Worm (Caenorhabditis elegans) whole organism, midembryonic: Measurements from ENCODE around the gene F08H9.4.

Experiments
- T22C8.4 ChIP-seq: fragments of 200-800 bp; sonication (Bioruptor generic); IDR thresholded peaks from 2 replicates; pipeline ENCODE4 v1.3.6; 2022; ENCODE audit warnings: missing genetic modification characterization, missing compliant biosample characterization
- klf-2 ChIP-seq: fragments of 200-800 bp; sonication (Bioruptor generic); conservative IDR thresholded peaks from 2 replicates; pipeline ENCODE4 v1.3.6; 2022; ENCODE audit warnings: missing genetic modification reagents, missing genetic modification characterization, missing compliant biosample characterization
- med-1 ChIP-seq: sonication (generic microtip); optimal IDR thresholded peaks from 2 replicates; lab custom pipeline; 2017; ENCODE audit warnings: missing genetic modification characterization, mild to moderate bottlenecking, missing compliant biosample characterization, antibody characterized with exemption, missing genetic modification reagents; ENCODE audit not compliant: insufficient read depth
- ztf-29 ChIP-seq: fragments of 200-800 bp; sonication (Bioruptor generic); IDR thresholded peaks from 2 replicates; pipeline ENCODE4 v1.3.6; 2022; ENCODE audit warnings: missing genetic modification reagents, missing genetic modification characterization, missing compliant biosample characterization

Gene F08H9.4

ce11 chrV:14414032-14414431 lies 50.2 kb downstream of the F08H9.4 start:
- no peak for TF ChIP-seq med-1 (GFP tag; lab: Kevin White, UChicago)
- TF ChIP-seq ztf-29 (GFP tag; lab: Robert Waterston, UW) = no peak
- no peak for TF ChIP-seq T22C8.4 (GFP tag; lab: Robert Waterston, UW)
- no peak for TF ChIP-seq klf-2 (GFP tag; lab: Robert Waterston, UW)
